Worm (Caenorhabditis elegans): ENCODE data around the gene fbxa-29.
A peak's percentile ranks its signal among the peaks of the same experiment; 100 is the strongest.
"Not testable (repeated sequence)": the region's sequence is repeated elsewhere in the genome, so short reads cannot be mapped to it uniquely, and the experiment has no call there.

Gene fbxa-29

ce11 chrIII:1258358-1258757 is 15.1 kb downstream of the fbxa-29 start, which contains the start of gene fbxa-78:
Gene fbxa-78 (minus strand): TSS chrIII:1258458.
- TF ChIP-seq sma-3 (GFP tag; optimal IDR thresholded peaks at IDR 0.05); egl-27 (tag; optimal IDR thresholded peaks at IDR 0.05); ceh-16 (tag; optimal IDR thresholded peaks at IDR 0.05): not testable (repeated sequence)

- not testable (repeated sequence) for TF ChIP-seq mbf-1 (tag; optimal IDR thresholded peaks at IDR 0.05); blmp-1 (tag; optimal IDR thresholded peaks at IDR 0.05; ENCODE audit: insufficient read depth); mdl-1 (tag; optimal IDR thresholded peaks at IDR 0.05)
Measured at ce11 chrIII:1256519-1256918, 17.0 kb downstream of the fbxa-29 start, which contains the start of gene fbxa-208. Gene fbxa-208 (plus strand): TSS chrIII:1256819.

- TF ChIP-seq lsy-2 (tag; optimal IDR thresholded peaks at IDR 0.05) = peak in 1 of 2 experiments; percentile 52
- TF ChIP-seq lin-13 (GFP tag; optimal IDR thresholded peaks at IDR 0.05) = peak; percentile 10
- TF ChIP-seq fos-1 (tag; optimal IDR thresholded peaks at IDR 0.05) = peak; percentile 71
- peak; percentile 71 for TF ChIP-seq nhr-129 (tag; optimal IDR thresholded peaks at IDR 0.05)
- TF ChIP-seq C34F6.9 (tag; optimal IDR thresholded peaks at IDR 0.05) = peak; percentile 38
- peak; percentile 14 for TF ChIP-seq nhr-25 (tag; optimal IDR thresholded peaks at IDR 0.05)
- peak; percentile 52 for TF ChIP-seq F13H6.1 (tag; optimal IDR thresholded peaks at IDR 0.05)
- no peak for TF ChIP-seq sem-4 (tag; optimal IDR thresholded peaks at IDR 0.05)
- TF ChIP-seq sma-9 (GFP tag; optimal IDR thresholded peaks at IDR 0.05) = peak; percentile 58
- TF ChIP-seq sma-9 (tag; optimal IDR thresholded peaks at IDR 0.05) = no peak
- no peak for TF ChIP-seq ZK546.5 (tag; optimal IDR thresholded peaks at IDR 0.05)
- TF ChIP-seq crh-2 (tag; optimal IDR thresholded peaks at IDR 0.05) = peak; percentile 41
- no peak for TF ChIP-seq egl-27 (tag; optimal IDR thresholded peaks at IDR 0.05)
- peak; percentile 73 for TF ChIP-seq unc-55 (GFP tag; optimal IDR thresholded peaks at IDR 0.05)
Measured at ce11 chrIII:1249111-1249583, 24.4 kb downstream of the fbxa-29 start, which contains the start of the genes fbxa-76 and fbxa-77. Gene fbxa-76 (minus strand): TSS chrIII:1249161. Gene fbxa-77 (plus strand): TSS chrIII:1249475.

- TF ChIP-seq mbf-1 (tag; optimal IDR thresholded peaks at IDR 0.05) (no peak), elt-3 (tag; optimal IDR thresholded peaks at IDR 0.05) (no peak), nhr-129 (tag; optimal IDR thresholded peaks at IDR 0.05) (no peak), sem-4 (tag; optimal IDR thresholded peaks at IDR 0.05) (no peak), nhr-25 (tag; optimal IDR thresholded peaks at IDR 0.05) (no peak)
Measured at ce11 chrIII:1248335-1248734, 25.2 kb downstream of the fbxa-29 start.

ce11 chrIII:1243199-1243598 is 30.3 kb downstream of the fbxa-29 start, which contains the start of gene fbxa-63:
Gene fbxa-63 (plus strand): TSS chrIII:1243508.
- TF ChIP-seq egl-27 (tag; optimal IDR thresholded peaks at IDR 0.05) (no peak), alr-1 (tag; optimal IDR thresholded peaks at IDR 0.05) (no peak), lin-13 (GFP tag; optimal IDR thresholded peaks at IDR 0.05) (no peak), ztf-4 (tag; optimal IDR thresholded peaks at IDR 0.05) (no peak), dmd-4 (tag; optimal IDR thresholded peaks at IDR 0.05) (no peak), C34F6.9 (tag; optimal IDR thresholded peaks at IDR 0.05) (peak; percentile 59), fos-1 (tag; optimal IDR thresholded peaks at IDR 0.05) (no peak), ceh-16 (tag; optimal IDR thresholded peaks at IDR 0.05) (no peak), mdl-1 (tag; optimal IDR thresholded peaks at IDR 0.05) (no peak), Y55F3AM.14 (GFP tag; optimal IDR thresholded peaks at IDR 0.05) (no peak), elt-3 (tag; optimal IDR thresholded peaks at IDR 0.05) (no peak), gmeb-1 (tag; optimal IDR thresholded peaks at IDR 0.05) (no peak), nhr-77 (tag; optimal IDR thresholded peaks at IDR 0.05) (no peak), ztf-1 (GFP tag; conservative IDR thresholded peaks at IDR 0.05) (no peak), snpc-4 (tag; optimal IDR thresholded peaks at IDR 0.05) (no peak), elt-1 (tag; optimal IDR thresholded peaks at IDR 0.05) (no peak), sma-3 (GFP tag; optimal IDR thresholded peaks at IDR 0.05) (no peak), lsy-2 (tag; optimal IDR thresholded peaks at IDR 0.05) (peak; percentile 32 to 41), unc-39 (tag; optimal IDR thresholded peaks at IDR 0.05) (no peak), F13H6.1 (tag; optimal IDR thresholded peaks at IDR 0.05) (no peak), skn-1 (tag; optimal IDR thresholded peaks at IDR 0.05) (no peak), nhr-10 (tag; optimal IDR thresholded peaks at IDR 0.05) (no peak), unc-55 (GFP tag; optimal IDR thresholded peaks at IDR 0.05) (peak; percentile 81), nhr-129 (tag; optimal IDR thresholded peaks at IDR 0.05) (peak; percentile 99), lin-11 (tag; optimal IDR thresholded peaks at IDR 0.05) (no peak), nhr-23 (tag; optimal IDR thresholded peaks at IDR 0.05) (no peak), sma-9 (GFP tag; optimal IDR thresholded peaks at IDR 0.05) (peak; percentile 33), sma-9 (tag; optimal IDR thresholded peaks at IDR 0.05) (no peak), sem-4 (tag; optimal IDR thresholded peaks at IDR 0.05) (no peak), nhr-25 (tag; optimal IDR thresholded peaks at IDR 0.05) (no peak), aly-2 (tag; optimal IDR thresholded peaks at IDR 0.05) (no peak), ama-1 (optimal IDR thresholded peaks at IDR 0.05) (no peak), mab-5 (tag; optimal IDR thresholded peaks at IDR 0.05) (no peak), nhr-6 (tag; optimal IDR thresholded peaks at IDR 0.05) (no peak), unc-62 (GFP tag; optimal IDR thresholded peaks at IDR 0.05) (no peak)

Measured in whole organism, L2 larva.